Fruit fly (Drosophila melanogaster) whole organism, embryonic: ENCODE results near the gene Boh1.

ENCODE experiments used
- Bgb ChIP-seq: fragments of 200-800 bp; sonication (Bioruptor generic); IDR thresholded peaks from 2 replicates; pipeline ENCODE4 v1.3.6; 2022; ENCODE audit warnings: missing biosample characterization, missing genetic modification characterization; ENCODE audit not compliant: partially characterized antibody
- C15 ChIP-seq: fragments of 200-800 bp; sonication (Bioruptor generic); IDR thresholded peaks from 3 replicates; pipeline ENCODE4 v1.3.6; 2022; ENCODE audit warnings: missing biosample characterization, missing genetic modification characterization
- CG10267 ChIP-seq: fragments of 200-800 bp; sonication (Bioruptor generic); optimal IDR thresholded peaks from 2 replicates; lab custom pipeline; 2018; ENCODE audit warnings: missing biosample characterization, mild to moderate bottlenecking, missing genetic modification characterization, moderate library complexity
- CG10543 ChIP-seq: fragments of 200-800 bp; sonication (Bioruptor generic); optimal IDR thresholded peaks from 3 replicates; lab custom pipeline; 2017; ENCODE audit warnings: missing biosample characterization, mild to moderate bottlenecking, missing genetic modification characterization, moderate library complexity
- CG11723 ChIP-seq: fragments of 200-800 bp; sonication (Bioruptor generic); optimal IDR thresholded peaks from 2 replicates; lab custom pipeline; 2017; ENCODE audit warnings: missing biosample characterization, mild to moderate bottlenecking, missing genetic modification characterization
- CG12236 ChIP-seq: fragments of 200-800 bp; sonication (Bioruptor generic); optimal IDR thresholded peaks from 2 replicates; lab custom pipeline; 2016; ENCODE audit warnings: missing biosample characterization, missing genetic modification characterization
- CG13287 ChIP-seq: fragments of 200-800 bp; sonication (Bioruptor generic); IDR thresholded peaks from 2 replicates; pipeline ENCODE4 v1.3.6; 2022; ENCODE audit warnings: missing biosample characterization, missing genetic modification characterization; ENCODE audit not compliant: partially characterized antibody
- CG14014 ChIP-seq: fragments of 200-800 bp; sonication (Bioruptor generic); IDR thresholded peaks from 2 replicates; pipeline ENCODE4 v1.3.6; 2022; ENCODE audit warnings: missing biosample characterization, missing genetic modification characterization
- CG14710 ChIP-seq: fragments of 200-800 bp; sonication (Bioruptor generic); optimal IDR thresholded peaks from 3 replicates; lab custom pipeline; 2019; ENCODE audit warnings: missing biosample characterization, mild to moderate bottlenecking, missing genetic modification characterization, moderate library complexity
- CG18619 ChIP-seq: fragments of 200-800 bp; sonication (Bioruptor generic); optimal IDR thresholded peaks from 3 replicates; lab custom pipeline; 2017; ENCODE audit warnings: missing biosample characterization, mild to moderate bottlenecking, missing genetic modification characterization
- CG2120 ChIP-seq: fragments of 200-800 bp; sonication (Bioruptor generic); optimal IDR thresholded peaks from 3 replicates; lab custom pipeline; 2016; ENCODE audit warnings: missing biosample characterization, missing genetic modification characterization
- CG3847 ChIP-seq: fragments of 200-800 bp; sonication (Bioruptor generic); IDR thresholded peaks from 2 replicates; pipeline ENCODE4 v1.3.6; 2022; ENCODE audit warnings: missing biosample characterization, missing genetic modification characterization
- CG4360 ChIP-seq: fragments of 200-800 bp; sonication (Bioruptor generic); IDR thresholded peaks from 2 replicates; pipeline ENCODE4 v1.3.6; 2022; ENCODE audit warnings: missing biosample characterization, missing genetic modification characterization
- CG7357 ChIP-seq: fragments of 200-800 bp; sonication (Bioruptor generic); IDR thresholded peaks from 3 replicates; pipeline ENCODE4 v1.3.6; 2022; ENCODE audit warnings: missing biosample characterization, missing genetic modification characterization
- CG8388 ChIP-seq: fragments of 200-800 bp; sonication (Bioruptor generic); optimal IDR thresholded peaks from 2 replicates; lab custom pipeline; 2019; ENCODE audit warnings: missing biosample characterization, mild to moderate bottlenecking, missing genetic modification characterization, moderate library complexity
- CG9797 ChIP-seq: fragments of 200-800 bp; sonication (Bioruptor generic); optimal IDR thresholded peaks from 3 replicates; lab custom pipeline; 2018; ENCODE audit warnings: missing biosample characterization, mild to moderate bottlenecking, missing genetic modification characterization
- CG9932 ChIP-seq: fragments of 200-800 bp; sonication (Bioruptor generic); IDR thresholded peaks from 2 replicates; pipeline ENCODE4 v1.3.6; 2022; ENCODE audit warnings: missing biosample characterization, missing genetic modification characterization
- Dll ChIP-seq: fragments of 200-800 bp; sonication (Bioruptor generic); IDR thresholded peaks from 4 replicates; pipeline ENCODE4 v1.3.6; 2022; ENCODE audit warnings: missing biosample characterization, missing genetic modification characterization; ENCODE audit not compliant: partially characterized antibody
- Dref ChIP-seq: fragments of 200-800 bp; sonication (Bioruptor generic); IDR thresholded peaks from 2 replicates; pipeline ENCODE4 v1.3.6; 2022; ENCODE audit warnings: missing biosample characterization, missing genetic modification characterization
- E2f2 ChIP-seq: fragments of 200-800 bp; sonication (Bioruptor generic); IDR thresholded peaks from 2 replicates; pipeline ENCODE4 v1.3.6; 2022; ENCODE audit warnings: missing biosample characterization, missing genetic modification characterization
- Ets97D ChIP-seq: fragments of 200-800 bp; sonication (Bioruptor generic); optimal IDR thresholded peaks from 3 replicates; lab custom pipeline; 2016; ENCODE audit warnings: missing biosample characterization, missing genetic modification characterization
- Fer1 ChIP-seq: fragments of 200-800 bp; sonication (Bioruptor generic); optimal IDR thresholded peaks from 2 replicates; lab custom pipeline; 2017; ENCODE audit warnings: missing biosample characterization, mild to moderate bottlenecking, missing genetic modification characterization
- Med ChIP-seq: fragments of 200-800 bp; sonication (Bioruptor generic); peaks from one replicate; lab custom pipeline; 2016; ENCODE audit warnings: missing biosample characterization, missing genetic modification characterization, mild to moderate bottlenecking, inconsistent platforms, moderate library complexity
- Myb ChIP-seq: fragments of 200-800 bp; sonication (Bioruptor generic); optimal IDR thresholded peaks from 2 replicates; lab custom pipeline; 2016; ENCODE audit warnings: missing biosample characterization, missing genetic modification characterization
- Nf-YC ChIP-seq: fragments of 200-800 bp; optimal IDR thresholded peaks from 3 replicates; lab custom pipeline; 2019; ENCODE audit warnings: missing biosample characterization, mild to moderate bottlenecking, missing genetic modification characterization, moderate library complexity
- Opbp ChIP-seq: fragments of 200-800 bp; sonication (Bioruptor generic); IDR thresholded peaks from 3 replicates; pipeline ENCODE4 v1.3.6; 2022; ENCODE audit warnings: missing biosample characterization, missing genetic modification characterization; ENCODE audit not compliant: partially characterized antibody
- Rfx ChIP-seq: fragments of 200-800 bp; sonication (Bioruptor generic); IDR thresholded peaks from 2 replicates; pipeline ENCODE4 v1.3.6; 2022; ENCODE audit warnings: missing biosample characterization, missing genetic modification characterization
- Sin3A ChIP-seq: fragments of >200 bp; optimal IDR thresholded peaks from 2 replicates; lab custom pipeline; 2018
- YL-1 ChIP-seq: fragments of 200-800 bp; sonication (Bioruptor generic); optimal IDR thresholded peaks from 3 replicates; lab custom pipeline; 2017; ENCODE audit warnings: missing biosample characterization, mild to moderate bottlenecking, missing genetic modification characterization
- ash1 ChIP-seq: fragments of 200-800 bp; sonication (Bioruptor generic); optimal IDR thresholded peaks from 2 replicates; lab custom pipeline; 2018; ENCODE audit warnings: missing biosample characterization, mild to moderate bottlenecking, missing genetic modification characterization
- ato ChIP-seq: fragments of 200-800 bp; sonication (Bioruptor generic); IDR thresholded peaks from 2 replicates; pipeline ENCODE4 v1.3.6; 2022; ENCODE audit warnings: missing biosample characterization, missing genetic modification characterization; ENCODE audit not compliant: partially characterized antibody
- bbx ChIP-seq: fragments of 200-800 bp; sonication (Bioruptor generic); IDR thresholded peaks from 2 replicates; pipeline ENCODE4 v1.3.6; 2022; ENCODE audit warnings: missing biosample characterization, missing genetic modification characterization; ENCODE audit not compliant: partially characterized antibody
- dysf ChIP-seq: fragments of 200-800 bp; sonication (Bioruptor generic); IDR thresholded peaks from 3 replicates; pipeline ENCODE4 v1.3.6; 2022; ENCODE audit warnings: missing biosample characterization, missing genetic modification characterization
- gce ChIP-seq: fragments of 200-800 bp; sonication (Bioruptor generic); IDR thresholded peaks from 3 replicates; pipeline ENCODE4 v1.3.6; 2022; ENCODE audit warnings: missing biosample characterization, missing genetic modification characterization
- grn ChIP-seq: fragments of 200-800 bp; sonication (Bioruptor generic); optimal IDR thresholded peaks from 3 replicates; lab custom pipeline; 2017; ENCODE audit warnings: missing biosample characterization, missing genetic modification characterization
- ind ChIP-seq: fragments of 200-800 bp; sonication (Bioruptor generic); optimal IDR thresholded peaks from 3 replicates; lab custom pipeline; 2016; ENCODE audit warnings: missing biosample characterization, missing genetic modification characterization
- knrl ChIP-seq: fragments of 200-800 bp; sonication (Bioruptor generic); IDR thresholded peaks from 3 replicates; pipeline ENCODE4 v1.3.6; 2022; ENCODE audit warnings: missing biosample characterization, missing genetic modification characterization; ENCODE audit not compliant: partially characterized antibody
- lbe ChIP-seq: fragments of 200-800 bp; sonication (Bioruptor generic); optimal IDR thresholded peaks from 2 replicates; lab custom pipeline; 2016; ENCODE audit warnings: missing biosample characterization, mild to moderate bottlenecking, missing genetic modification characterization
- maf-S ChIP-seq: fragments of 200-800 bp; sonication (Bioruptor generic); optimal IDR thresholded peaks from 2 replicates; lab custom pipeline; 2016; ENCODE audit warnings: missing biosample characterization, missing genetic modification characterization
- mld ChIP-seq: fragments of 200-800 bp; sonication (Bioruptor generic); IDR thresholded peaks from 3 replicates; pipeline ENCODE4 v1.3.6; 2022; ENCODE audit warnings: missing biosample characterization, missing genetic modification characterization; ENCODE audit not compliant: partially characterized antibody
- nerfin-2 ChIP-seq: fragments of 200-800 bp; sonication (Bioruptor generic); IDR thresholded peaks from 2 replicates; pipeline ENCODE4 v1.3.6; 2022; ENCODE audit warnings: missing biosample characterization, missing genetic modification characterization; ENCODE audit not compliant: partially characterized antibody
- row ChIP-seq: fragments of 200-800 bp; sonication (Bioruptor generic); IDR thresholded peaks from 3 replicates; pipeline ENCODE4 v1.3.6; 2022; ENCODE audit warnings: missing biosample characterization, missing genetic modification characterization
- sisA ChIP-seq: fragments of 200-800 bp; sonication (Bioruptor generic); IDR thresholded peaks from 2 replicates; pipeline ENCODE4 v1.3.6; 2022; ENCODE audit warnings: missing biosample characterization, missing genetic modification characterization
- slbo ChIP-seq: fragments of 200-800 bp; sonication (Bioruptor generic); IDR thresholded peaks from 2 replicates; pipeline ENCODE4 v1.3.6; 2022; ENCODE audit warnings: missing biosample characterization, missing genetic modification characterization
- sug ChIP-seq: fragments of 200-800 bp; optimal IDR thresholded peaks from 2 replicates; lab custom pipeline; 2019; ENCODE audit warnings: missing biosample characterization, mild to moderate bottlenecking, missing genetic modification characterization, moderate library complexity
- tap ChIP-seq: fragments of 200-800 bp; optimal IDR thresholded peaks from 3 replicates; lab custom pipeline; 2019; ENCODE audit warnings: missing biosample characterization, mild to moderate bottlenecking, missing genetic modification characterization, moderate library complexity
- vvl ChIP-seq: fragments of 200-800 bp; sonication (Bioruptor generic); IDR thresholded peaks from 2 replicates; pipeline ENCODE4 v1.3.6; 2022; ENCODE audit warnings: missing biosample characterization, missing genetic modification characterization
- zen ChIP-seq: fragments of 200-800 bp; sonication (Bioruptor generic); optimal IDR thresholded peaks from 3 replicates; lab custom pipeline; 2018; ENCODE audit warnings: missing biosample characterization, mild to moderate bottlenecking, missing genetic modification characterization, moderate library complexity
- zen2 ChIP-seq: fragments of 200-800 bp; sonication (Bioruptor generic); IDR thresholded peaks from 3 replicates; pipeline ENCODE4 v1.3.6; 2022; ENCODE audit warnings: missing biosample characterization, missing genetic modification characterization; ENCODE audit not compliant: partially characterized antibody

The Boh1 gene

dm6 chr3R:27954533-27954932, 35.3 kb upstream of the Boh1 start, which contains the start of gene Nep7 (continued):
- TF ChIP-seq sug: peak; percentile 29
- TF ChIP-seq Rfx (GFP tag; lab: Robert Waterston, UW): 0 out of 2 replicates have a peak, but pooled peaks have one; percentile 28
- TF ChIP-seq CG2120 (GFP tag; lab: Kevin White, UChicago): peak; percentile 26
- no peak for TF ChIP-seq knrl (GFP tag; lab: Robert Waterston, UW)
- TF ChIP-seq ind: no peak
- no peak for TF ChIP-seq CG18619 (GFP tag; lab: Kevin White, UChicago)
- TF ChIP-seq CG7357 (GFP tag; lab: Robert Waterston, UW): no peak
- TF ChIP-seq CG8388 (GFP tag; lab: Kevin White, UChicago): no peak
- TF ChIP-seq sisA (GFP tag; lab: Robert Waterston, UW): no peak
- no peak for TF ChIP-seq Fer1 (GFP tag; lab: Kevin White, UChicago)
- no peak for TF ChIP-seq CG14014 (GFP tag; lab: Robert Waterston, UW)
- TF ChIP-seq grn: no peak
- peak; percentile 27; the same call in 1 of the 3 replicates for TF ChIP-seq row (GFP tag; lab: Robert Waterston, UW)
- TF ChIP-seq gce: no peak
- 0 out of 3 replicates have a peak, but pooled peaks have one; percentile 30 for TF ChIP-seq dysf
- TF ChIP-seq C15 (GFP tag; lab: Robert Waterston, UW): 0 out of 3 replicates have a peak, but pooled peaks have one; percentile 26
- no peak for TF ChIP-seq CG12236 (GFP tag; lab: Kevin White, UChicago)
- TF ChIP-seq CG9932 (GFP tag; lab: Robert Waterston, UW): no peak
- 0 out of 2 replicates have a peak, but pooled peaks have one; percentile 35 for TF ChIP-seq slbo (GFP tag; lab: Robert Waterston, UW)
- TF ChIP-seq CG13287 (GFP tag; lab: Robert Waterston, UW): no peak
- TF ChIP-seq Myb (GFP tag; lab: Kevin White, UChicago): no peak
- TF ChIP-seq Med (GFP tag; lab: Kevin White, UChicago): peak; percentile 73
- no peak for TF ChIP-seq ash1 (GFP tag; lab: Kevin White, UChicago)
- peak; percentile 46 for TF ChIP-seq CG10543 (GFP tag; lab: Kevin White, UChicago)
- no peak for TF ChIP-seq lbe
- no peak for TF ChIP-seq tap

- TF ChIP-seq E2f2 (GFP tag; lab: Robert Waterston, UW): peak; percentile 97
- 0 out of 3 replicates have a peak, but pooled peaks have one; percentile 27 for TF ChIP-seq mld (GFP tag; lab: Robert Waterston, UW)
- peak; percentile 34 for TF ChIP-seq Myb (GFP tag; lab: Kevin White, UChicago)
- TF ChIP-seq CG3847 (GFP tag; lab: Robert Waterston, UW): peak; percentile 56
- TF ChIP-seq zen: peak; percentile 13
- TF ChIP-seq Dref: peak; percentile 94
- TF ChIP-seq sisA (GFP tag; lab: Robert Waterston, UW): no peak
- TF ChIP-seq maf-S (GFP tag; lab: Kevin White, UChicago): no peak
- no peak for TF ChIP-seq CG11723 (GFP tag; lab: Kevin White, UChicago)
- TF ChIP-seq nerfin-2 (GFP tag; lab: Robert Waterston, UW): peak; percentile 62; the same call in 1 of the 2 replicates
- peak; percentile 40 for TF ChIP-seq CG14710 (tag; lab: Kevin White, UChicago)
- TF ChIP-seq vvl: peak; percentile 34; the same call in 1 of the 2 replicates
- TF ChIP-seq Opbp (GFP tag; lab: Robert Waterston, UW): 0 out of 3 replicates have a peak, but pooled peaks have one; percentile 28
- 0 out of 2 replicates have a peak, but pooled peaks have one; percentile 23 for TF ChIP-seq ato (GFP tag; lab: Robert Waterston, UW)
- peak; percentile 72 for TF ChIP-seq Ets97D (GFP tag; lab: Kevin White, UChicago)
- peak; percentile 61 for TF ChIP-seq Bgb (GFP tag; lab: Robert Waterston, UW)
- TF ChIP-seq CG10267 (tag; lab: Kevin White, UChicago): peak; percentile 44
- TF ChIP-seq zen2 (GFP tag; lab: Robert Waterston, UW): peak; percentile 63
- TF ChIP-seq knrl (GFP tag; lab: Robert Waterston, UW): peak; percentile 32; the same call in 1 of the 3 replicates
- TF ChIP-seq Dll: peak; percentile 62; the same call in 2 of the 4 replicates
- peak; percentile 1 for TF ChIP-seq Nf-YC
- TF ChIP-seq Sin3A: peak; percentile 62
- peak; percentile 63; the same call in 1 of the 2 replicates for TF ChIP-seq bbx (GFP tag; lab: Robert Waterston, UW)
- peak; percentile 26 for TF ChIP-seq YL-1 (GFP tag; lab: Kevin White, UChicago)
- peak; percentile 85 for TF ChIP-seq CG4360
- peak; percentile 95 for TF ChIP-seq CG9797 (GFP tag; lab: Kevin White, UChicago)
Observed at dm6 chr3R:27953890-27954289, 34.6 kb upstream of the Boh1 start, which contains the start of gene CG4951. Gene CG4951 (minus strand): TSS chr3R:27954112.
